Worm (Caenorhabditis elegans) whole organism, early embryonic: ENCODE results near the gene T07G12.5.

Experiments used
- B0310.2 ChIP-seq: sonication (generic microtip); optimal IDR thresholded peaks from 2 replicates; lab custom pipeline; 2016; ENCODE audit warnings: mild to moderate bottlenecking, missing genetic modification characterization, missing compliant biosample characterization
- F13C5.2 ChIP-seq: sonication (generic microtip); optimal IDR thresholded peaks from 2 replicates; lab custom pipeline; 2017; ENCODE audit warnings: mild to moderate bottlenecking, missing genetic modification characterization, inconsistent platforms, missing compliant biosample characterization
- aly-1 ChIP-seq: sonication (generic microtip); optimal IDR thresholded peaks from 2 replicates; lab custom pipeline; 2016; ENCODE audit warnings: missing genetic modification characterization, missing compliant biosample characterization
- ama-1 ChIP-seq: fragments of 150-350 bp; optimal IDR thresholded peaks from 2 replicates; lab custom pipeline; 2014
- ceh-13 ChIP-seq: fragments of 200-800 bp; sonication (Bioruptor generic); optimal IDR thresholded peaks from 2 replicates; lab custom pipeline; 2018; ENCODE audit warnings: mild to moderate bottlenecking, missing genetic modification characterization, missing compliant biosample characterization
- ceh-36 ChIP-seq: sonication (generic microtip); optimal IDR thresholded peaks from 2 replicates; lab custom pipeline; 2016; ENCODE audit warnings: missing genetic modification characterization, inconsistent platforms, missing compliant biosample characterization
- ets-7 ChIP-seq: sonication (generic microtip); optimal IDR thresholded peaks from 2 replicates; lab custom pipeline; 2016; ENCODE audit warnings: missing genotype, missing genetic modification characterization, missing compliant biosample characterization
- flt-1 ChIP-seq: fragments of 200-800 bp; sonication (Bioruptor generic); IDR thresholded peaks from 2 replicates; pipeline ENCODE4 v1.3.6; 2022; ENCODE audit warnings: missing genetic modification characterization, missing compliant biosample characterization
- hmbx-1 ChIP-seq: sonication (generic microtip); optimal IDR thresholded peaks from 2 replicates; lab custom pipeline; 2016; ENCODE audit warnings: mild to moderate bottlenecking, missing genetic modification characterization, missing compliant biosample characterization
- hmg-4 ChIP-seq: fragments of 200-800 bp; sonication (Bioruptor generic); optimal IDR thresholded peaks from 2 replicates; lab custom pipeline; 2018; ENCODE audit warnings: mild to moderate bottlenecking, missing genetic modification characterization, missing compliant biosample characterization
- hnd-1 ChIP-seq: sonication (generic microtip); optimal IDR thresholded peaks from 2 replicates; lab custom pipeline; 2016; ENCODE audit warnings: missing genetic modification characterization, missing compliant biosample characterization
- pes-1 ChIP-seq: fragments of 200-800 bp; sonication (Bioruptor generic); IDR thresholded peaks from 2 replicates; pipeline ENCODE4 v1.3.6; 2022; ENCODE audit warnings: missing genetic modification reagents, missing genetic modification characterization, missing compliant biosample characterization
- scrt-1 ChIP-seq: fragments of 200-800 bp; sonication (Bioruptor generic); IDR thresholded peaks from 2 replicates; pipeline ENCODE4 v1.3.6; 2022; ENCODE audit warnings: missing genetic modification characterization, missing compliant biosample characterization
- sea-1 ChIP-seq: fragments of 200-800 bp; sonication (Bioruptor generic); conservative IDR thresholded peaks from 2 replicates; pipeline ENCODE4 v1.3.6; 2022; ENCODE audit warnings: missing genetic modification characterization, missing compliant biosample characterization
- tbx-11 ChIP-seq: fragments of 200-800 bp; sonication (Bioruptor generic); IDR thresholded peaks from 2 replicates; pipeline ENCODE4 v1.3.6; 2022; ENCODE audit warnings: missing genetic modification characterization, missing compliant biosample characterization
- tbx-37 ChIP-seq: fragments of 200-800 bp; sonication (Bioruptor generic); conservative IDR thresholded peaks from 2 replicates; pipeline ENCODE4 v1.3.6; 2022; ENCODE audit warnings: missing genetic modification reagents, missing genetic modification characterization, missing compliant biosample characterization
- tra-4 ChIP-seq: sonication (generic microtip); optimal IDR thresholded peaks from 2 replicates; lab custom pipeline; 2017; ENCODE audit warnings: missing genetic modification characterization, missing compliant biosample characterization

Gene T07G12.5

ce11 chrIV:10512752-10513151 is 32.2 kb downstream of the T07G12.5 start:
- TF ChIP-seq B0310.2 (tag; lab: Kevin White, UChicago) = no peak
- no peak for TF ChIP-seq ama-1
- TF ChIP-seq scrt-1 (GFP tag; lab: Robert Waterston, UW) = no peak
- no peak for TF ChIP-seq ceh-13 (GFP tag; lab: Kevin White, UChicago)
- TF ChIP-seq hmg-4 (GFP tag; lab: Kevin White, UChicago) = no peak

- TF ChIP-seq pes-1 (GFP tag; lab: Robert Waterston, UW) (no peak), tra-4 (tag; lab: Kevin White, UChicago) (no peak), scrt-1 (GFP tag; lab: Robert Waterston, UW) (no peak), flt-1 (GFP tag; lab: Robert Waterston, UW) (no peak), ceh-13 (GFP tag; lab: Kevin White, UChicago) (no peak), hmbx-1 (tag; lab: Kevin White, UChicago) (no peak), hmg-4 (GFP tag; lab: Kevin White, UChicago) (no peak), ets-7 (no peak), sea-1 (GFP tag; lab: Robert Waterston, UW) (no peak), tbx-11 (GFP tag; lab: Robert Waterston, UW) (no peak), B0310.2 (tag; lab: Kevin White, UChicago) (no peak), hnd-1 (tag; lab: Kevin White, UChicago) (no peak), tbx-37 (no peak), aly-1 (tag; lab: Kevin White, UChicago) (no peak), ceh-36 (tag; lab: Kevin White, UChicago) (no peak), ama-1 (no peak), F13C5.2 (tag; lab: Kevin White, UChicago) (no peak)
Observed at ce11 chrIV:10511432-10511831, 33.5 kb downstream of the T07G12.5 start.

ce11 chrIV:10507586-10507985 is 37.4 kb downstream of the T07G12.5 start:
- TF ChIP-seq hnd-1 (tag; lab: Kevin White, UChicago) = no peak
- no peak for TF ChIP-seq F13C5.2 (tag; lab: Kevin White, UChicago)
- TF ChIP-seq hmg-4 (GFP tag; lab: Kevin White, UChicago) = no peak
- no peak for TF ChIP-seq scrt-1 (GFP tag; lab: Robert Waterston, UW)
- TF ChIP-seq ceh-36 (tag; lab: Kevin White, UChicago) = no peak
- TF ChIP-seq B0310.2 (tag; lab: Kevin White, UChicago) = no peak
- TF ChIP-seq pes-1 (GFP tag; lab: Robert Waterston, UW) = no peak
- no peak for TF ChIP-seq aly-1 (tag; lab: Kevin White, UChicago)
- TF ChIP-seq tra-4 (tag; lab: Kevin White, UChicago) = no peak
- no peak for TF ChIP-seq sea-1 (GFP tag; lab: Robert Waterston, UW)

ce11 chrIV:10506016-10506415 is 38.9 kb downstream of the T07G12.5 start:
- TF ChIP-seq ama-1 (no peak), hmbx-1 (tag; lab: Kevin White, UChicago) (no peak), ceh-13 (GFP tag; lab: Kevin White, UChicago) (no peak)

- TF ChIP-seq ets-7 = no peak
- TF ChIP-seq hmbx-1 (tag; lab: Kevin White, UChicago) = no peak
- TF ChIP-seq F13C5.2 (tag; lab: Kevin White, UChicago) = no peak
- no peak for TF ChIP-seq ama-1
- no peak for TF ChIP-seq aly-1 (tag; lab: Kevin White, UChicago)
Observed at ce11 chrIV:10505016-10505415, 39.9 kb downstream of the T07G12.5 start.

- TF ChIP-seq ama-1 = no peak
- peak; percentile 49 for TF ChIP-seq F13C5.2 (tag; lab: Kevin White, UChicago)
- peak; percentile 45 for TF ChIP-seq hmg-4 (GFP tag; lab: Kevin White, UChicago)
Observed at ce11 chrIV:10503750-10504232, 41.1 kb downstream of the T07G12.5 start.

ce11 chrIV:10502345-10502744 is 42.6 kb downstream of the T07G12.5 start:
- no peak for TF ChIP-seq tra-4 (tag; lab: Kevin White, UChicago)
- no peak for TF ChIP-seq ets-7
- no peak for TF ChIP-seq scrt-1 (GFP tag; lab: Robert Waterston, UW)
- TF ChIP-seq pes-1 (GFP tag; lab: Robert Waterston, UW) = no peak
- no peak for TF ChIP-seq aly-1 (tag; lab: Kevin White, UChicago)
- TF ChIP-seq hmg-4 (GFP tag; lab: Kevin White, UChicago) = no peak
- no peak for TF ChIP-seq tbx-37
- TF ChIP-seq B0310.2 (tag; lab: Kevin White, UChicago) = no peak
- no peak for TF ChIP-seq ama-1
- TF ChIP-seq ceh-36 (tag; lab: Kevin White, UChicago) = no peak
- no peak for TF ChIP-seq hmbx-1 (tag; lab: Kevin White, UChicago)
- TF ChIP-seq sea-1 (GFP tag; lab: Robert Waterston, UW) = no peak
- TF ChIP-seq F13C5.2 (tag; lab: Kevin White, UChicago) = no peak
- TF ChIP-seq flt-1 (GFP tag; lab: Robert Waterston, UW) = no peak
- TF ChIP-seq hnd-1 (tag; lab: Kevin White, UChicago) = no peak
- TF ChIP-seq ceh-13 (GFP tag; lab: Kevin White, UChicago) = no peak
- TF ChIP-seq tbx-11 (GFP tag; lab: Robert Waterston, UW) = no peak

- TF ChIP-seq sea-1 (GFP tag; lab: Robert Waterston, UW) = no peak
- TF ChIP-seq pes-1 (GFP tag; lab: Robert Waterston, UW) = no peak
- TF ChIP-seq tra-4 (tag; lab: Kevin White, UChicago) = no peak
- no peak for TF ChIP-seq hnd-1 (tag; lab: Kevin White, UChicago)
- no peak for TF ChIP-seq B0310.2 (tag; lab: Kevin White, UChicago)
- no peak for TF ChIP-seq scrt-1 (GFP tag; lab: Robert Waterston, UW)
- no peak for TF ChIP-seq tbx-11 (GFP tag; lab: Robert Waterston, UW)
- TF ChIP-seq F13C5.2 (tag; lab: Kevin White, UChicago) = no peak
- no peak for TF ChIP-seq ceh-36 (tag; lab: Kevin White, UChicago)
- no peak for TF ChIP-seq aly-1 (tag; lab: Kevin White, UChicago)
- no peak for TF ChIP-seq flt-1 (GFP tag; lab: Robert Waterston, UW)
- no peak for TF ChIP-seq ets-7
- no peak for TF ChIP-seq ceh-13 (GFP tag; lab: Kevin White, UChicago)
Observed at ce11 chrIV:10501550-10502240, 43.2 kb downstream of the T07G12.5 start, which contains the start of gene tax-6. Gene tax-6, minus strand, starts transcription at chrIV:10501600.
